Fruit fly (Drosophila melanogaster): ENCODE results near the gene CG1113.

CG1113 gene

dm6 chr3R:5211901-5212758, 40.8 kb upstream of the CG1113 start (continued):
- no peak for TF ChIP-seq B-H2 (GFP tag; optimal IDR thresholded peaks at IDR 0.05)
- peak; percentile 55 for TF ChIP-seq CG3407 (GFP tag; optimal IDR thresholded peaks at IDR 0.05)
- TF ChIP-seq ab (GFP tag; optimal IDR thresholded peaks at IDR 0.05) = peak; percentile 59
- no peak for TF ChIP-seq hb (GFP tag; IDR thresholded peaks at IDR 0.05; ENCODE audit: partially characterized antibody)
- peak; percentile 87 for TF ChIP-seq Med (GFP tag)
- TF ChIP-seq Sin3A (optimal IDR thresholded peaks at IDR 0.05) = no peak
- no peak for TF ChIP-seq CG10147 (GFP tag; optimal IDR thresholded peaks at IDR 0.05)
- TF ChIP-seq ken (GFP tag; IDR thresholded peaks at IDR 0.05) = no peak
- peak; percentile 30 for TF ChIP-seq CG2116 (GFP tag; optimal IDR thresholded peaks at IDR 0.05)
- peak; percentile 87 for TF ChIP-seq CG10267 (tag; optimal IDR thresholded peaks at IDR 0.05)
- TF ChIP-seq ttk (GFP tag; IDR thresholded peaks at IDR 0.05) = no peak; the same call in 1 of the 2 replicates
- TF ChIP-seq Awh (GFP tag; IDR thresholded peaks at IDR 0.05) = peak; percentile 45; the same call in 1 of the 2 replicates
- no peak for TF ChIP-seq D19B (GFP tag; optimal IDR thresholded peaks at IDR 0.05)
- TF ChIP-seq fu2 (GFP tag; optimal IDR thresholded peaks at IDR 0.05) = no peak
- no peak for TF ChIP-seq zen2 (GFP tag; IDR thresholded peaks at IDR 0.05; ENCODE audit: partially characterized antibody)
- TF ChIP-seq CG8281 (tag; optimal IDR thresholded peaks at IDR 0.05) = peak; percentile 24
- TF ChIP-seq CG2875 (GFP tag; optimal IDR thresholded peaks at IDR 0.05) = peak; percentile 71
- no peak for TF ChIP-seq nau (GFP tag; optimal IDR thresholded peaks at IDR 0.05)
- TF ChIP-seq kah (GFP tag; optimal IDR thresholded peaks at IDR 0.05) = peak; percentile 2
- no peak for TF ChIP-seq CG10321 (GFP tag; IDR thresholded peaks at IDR 0.05)
- peak; percentile 84 for TF ChIP-seq CG12236 (GFP tag; optimal IDR thresholded peaks at IDR 0.05)
- TF ChIP-seq croc (GFP tag; conservative IDR thresholded peaks at IDR 0.05) = peak; percentile 71
- TF ChIP-seq jing (GFP tag; optimal IDR thresholded peaks at IDR 0.05) = peak; percentile 44
- peak; percentile 23 to 82 for TF ChIP-seq Hr51 (GFP tag; optimal IDR thresholded peaks at IDR 0.05)
- TF ChIP-seq CG12659 (GFP tag; optimal IDR thresholded peaks at IDR 0.05) = peak; percentile 11
- TF ChIP-seq sr (GFP tag; IDR thresholded peaks at IDR 0.05) = no peak
- no peak for TF ChIP-seq CG2129 (GFP tag; IDR thresholded peaks at IDR 0.05; ENCODE audit: partially characterized antibody)
- TF ChIP-seq pita (GFP tag; optimal IDR thresholded peaks at IDR 0.05) = no peak
- TF ChIP-seq repo (GFP tag; optimal IDR thresholded peaks at IDR 0.05) = peak; percentile 69
- TF ChIP-seq zfh2 (GFP tag; optimal IDR thresholded peaks at IDR 0.05) = no peak
- TF ChIP-seq Gug (GFP tag; IDR thresholded peaks at IDR 0.05) = peak; percentile 64; the same call in 2 of the 4 replicates
- TF ChIP-seq cg (GFP tag; optimal IDR thresholded peaks at IDR 0.05) = peak; percentile 32
- TF ChIP-seq Sox102F (GFP tag; optimal IDR thresholded peaks at IDR 0.05) = peak; percentile 38
- TF ChIP-seq Ets65A (GFP tag) = peak; percentile 97
- TF ChIP-seq dati (GFP tag; IDR thresholded peaks at IDR 0.05) = no peak
- TF ChIP-seq CG1602 (GFP tag; optimal IDR thresholded peaks at IDR 0.05) = peak; percentile 86
- TF ChIP-seq CG1233 (GFP tag; optimal IDR thresholded peaks at IDR 0.05) = peak; percentile 82
- TF ChIP-seq Neu2 (GFP tag; optimal IDR thresholded peaks at IDR 0.05; ENCODE audit: borderline replicate concordance) = peak; percentile 90
- TF ChIP-seq Camta (GFP tag; optimal IDR thresholded peaks at IDR 0.05) = peak; percentile 72
- TF ChIP-seq CG15011 (GFP tag; optimal IDR thresholded peaks at IDR 0.05) = peak; percentile 40
- TF ChIP-seq CG30020 (tag; optimal IDR thresholded peaks at IDR 0.05) = peak; percentile 60
- peak; percentile 63 for TF ChIP-seq CG4707 (GFP tag; optimal IDR thresholded peaks at IDR 0.05)
- TF ChIP-seq MBD-R2 (GFP tag; IDR thresholded peaks at IDR 0.05) = no peak
- TF ChIP-seq cato (GFP tag; optimal IDR thresholded peaks at IDR 0.05; ENCODE audit: borderline replicate concordance) = peak; percentile 46
- TF ChIP-seq Doc2 (GFP tag; IDR thresholded peaks at IDR 0.05) = no peak
- TF ChIP-seq Lhr (GFP tag; optimal IDR thresholded peaks at IDR 0.05) = peak; percentile 45

Data from whole organism, embryonic.